In the genomic region with DNA sequence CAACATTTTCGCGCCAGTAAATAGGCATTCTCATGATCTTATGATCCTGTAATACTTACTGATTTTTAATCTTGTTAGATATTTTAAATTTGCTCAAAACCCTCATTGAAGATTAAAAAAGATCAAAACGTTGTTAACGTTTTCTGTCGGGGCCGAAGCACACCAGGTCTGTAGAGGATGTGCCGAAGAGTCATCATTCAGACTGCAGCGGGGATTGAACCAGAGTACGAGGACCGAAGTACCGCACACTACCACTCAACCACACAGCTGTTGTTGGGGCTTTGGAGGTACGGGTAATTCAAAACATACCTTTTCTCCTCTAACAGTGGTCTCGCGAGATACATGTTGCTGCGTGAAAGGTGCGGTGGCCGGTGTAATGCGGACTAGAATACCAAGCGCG, we compare ENCODE assay signal across 5 worm cellular contexts.
TF ChIP-seq lines count a peak whose summit lies in the region.

No protein-coding gene starts in this region.

TF ChIP-seq in whole organism, L1 larva, 84 proteins besides CTCF, POLR2A, EP300 and RAD21 (continued from another document and continues in another):
- no peak for TF ChIP-seq dsc-1 (tag; optimal IDR thresholded peaks at IDR 0.05; lab: Kevin White, UChicago)
- no peak for TF ChIP-seq tbx-2 (tag; optimal IDR thresholded peaks at IDR 0.05; lab: Kevin White, UChicago)
- TF ChIP-seq nhr-12 (tag; optimal IDR thresholded peaks at IDR 0.05; lab: Kevin White, UChicago), result no peak
- no peak for TF ChIP-seq aly-2 (tag; optimal IDR thresholded peaks at IDR 0.05; lab: Kevin White, UChicago)
- TF ChIP-seq skn-1 (tag; optimal IDR thresholded peaks at IDR 0.05; lab: Kevin White, UChicago), result peak; percentile 23
- no peak for TF ChIP-seq irx-1 (tag; optimal IDR thresholded peaks at IDR 0.05; lab: Kevin White, UChicago)
- peak; percentile 30; the same call in 1 of the 2 replicates for TF ChIP-seq nhr-19 (GFP tag; conservative IDR thresholded peaks at IDR 0.05; lab: Robert Waterston, UW)
- no peak for TF ChIP-seq zag-1 (tag; optimal IDR thresholded peaks at IDR 0.05; lab: Kevin White, UChicago)
- TF ChIP-seq lin-35 (GFP tag; optimal IDR thresholded peaks at IDR 0.05; lab: Kevin White, UChicago), result no peak
- TF ChIP-seq nhr-76 (tag; optimal IDR thresholded peaks at IDR 0.05; lab: Kevin White, UChicago), result no peak
- TF ChIP-seq fkh-4 (tag; optimal IDR thresholded peaks at IDR 0.05; lab: Kevin White, UChicago; ENCODE audit: borderline replicate concordance), result no peak
- TF ChIP-seq sup-37 (GFP tag; optimal IDR thresholded peaks at IDR 0.05; lab: Kevin White, UChicago), result no peak
- no peak for TF ChIP-seq nhr-77 (tag; optimal IDR thresholded peaks at IDR 0.05; lab: Kevin White, UChicago)
- no peak for TF ChIP-seq lin-39 (tag; optimal IDR thresholded peaks at IDR 0.05; lab: Kevin White, UChicago)
- no peak for TF ChIP-seq swsn-7 (tag; optimal IDR thresholded peaks at IDR 0.05; lab: Kevin White, UChicago)
- TF ChIP-seq mep-1 (tag; optimal IDR thresholded peaks at IDR 0.05; lab: Kevin White, UChicago), result no peak
- TF ChIP-seq sptf-1 (tag; optimal IDR thresholded peaks at IDR 0.05; lab: Kevin White, UChicago), result no peak
- no peak for TF ChIP-seq ceh-8 (GFP tag; optimal IDR thresholded peaks at IDR 0.05; lab: Kevin White, UChicago)
- no peak for TF ChIP-seq lir-3 (tag; optimal IDR thresholded peaks at IDR 0.05; lab: Kevin White, UChicago; ENCODE audit: poor library complexity)
- TF ChIP-seq alr-1 (tag; optimal IDR thresholded peaks at IDR 0.05; lab: Kevin White, UChicago; ENCODE audit: borderline replicate concordance), result no peak
- peak; percentile 2 for TF ChIP-seq C16A3.4 (tag; optimal IDR thresholded peaks at IDR 0.05; lab: Kevin White, UChicago)
- no peak for TF ChIP-seq C34B4.2 (tag; optimal IDR thresholded peaks at IDR 0.05; lab: Kevin White, UChicago)
- no peak for TF ChIP-seq nhr-11 (tag; optimal IDR thresholded peaks at IDR 0.05; lab: Kevin White, UChicago)
- TF ChIP-seq tlp-1 (tag; optimal IDR thresholded peaks at IDR 0.05; lab: Kevin White, UChicago), result no peak
- TF ChIP-seq unc-130 (tag; optimal IDR thresholded peaks at IDR 0.05; lab: Kevin White, UChicago), result peak; percentile 14
- no peak for TF ChIP-seq vab-15 (tag; optimal IDR thresholded peaks at IDR 0.05; lab: Kevin White, UChicago)

TF ChIP-seq in whole organism, L4 larva, 104 proteins besides CTCF, POLR2A, EP300 and RAD21 (continued from another document):
- TF ChIP-seq Y5F2A.4 (GFP tag; optimal IDR thresholded peaks at IDR 0.05; lab: Kevin White, UChicago) (no peak), aha-1 (tag; lab: Kevin White, UChicago) (peak; percentile 81), attf-4 (tag; optimal IDR thresholded peaks at IDR 0.05; lab: Kevin White, UChicago) (no peak)

TF ChIP-seq in whole organism, early embryonic, 17 proteins besides CTCF, POLR2A, EP300 and RAD21 (continued from another document):
- peak; percentile 64 for TF ChIP-seq tbx-11 (GFP tag; IDR thresholded peaks at IDR 0.05; lab: Robert Waterston, UW)
- TF ChIP-seq ceh-13 (GFP tag; optimal IDR thresholded peaks at IDR 0.05; lab: Kevin White, UChicago), result peak; percentile 49
- TF ChIP-seq ets-7 (tag; optimal IDR thresholded peaks at IDR 0.05; lab: Kevin White, UChicago), result no peak
- TF ChIP-seq hmg-4 (GFP tag; optimal IDR thresholded peaks at IDR 0.05; lab: Kevin White, UChicago), result peak; percentile 76
- TF ChIP-seq ceh-36 (tag; optimal IDR thresholded peaks at IDR 0.05; lab: Kevin White, UChicago), result peak; percentile 85

TF ChIP-seq in whole organism, late embryonic, 69 proteins besides CTCF, POLR2A, EP300 and RAD21 (continued from another document and continues in another):
- TF ChIP-seq ets-4 (tag; optimal IDR thresholded peaks at IDR 0.05; lab: Kevin White, UChicago) (no peak), dmd-4 (tag; optimal IDR thresholded peaks at IDR 0.05; lab: Kevin White, UChicago; ENCODE audit: borderline replicate concordance) (no peak), ref-2 (tag; optimal IDR thresholded peaks at IDR 0.05; lab: Kevin White, UChicago) (peak; percentile 30), ceh-6 (GFP tag; optimal IDR thresholded peaks at IDR 0.05; lab: Kevin White, UChicago) (peak; percentile 74), fax-1 (tag; optimal IDR thresholded peaks at IDR 0.05; lab: Kevin White, UChicago) (peak; percentile 50), hlh-6 (tag; optimal IDR thresholded peaks at IDR 0.05; lab: Kevin White, UChicago) (peak; percentile 53), npax-4 (tag; optimal IDR thresholded peaks at IDR 0.05; lab: Kevin White, UChicago) (no peak), sox-2 (GFP tag; IDR thresholded peaks at IDR 0.05; lab: Robert Waterston, UW) (no peak), ceh-48 (tag; optimal IDR thresholded peaks at IDR 0.05; lab: Kevin White, UChicago) (no peak), lim-6 (tag; optimal IDR thresholded peaks at IDR 0.05; lab: Kevin White, UChicago) (no peak), ama-1 (optimal IDR thresholded peaks at IDR 0.05; lab: Kevin White, UChicago) (no peak), hlh-15 (tag; optimal IDR thresholded peaks at IDR 0.05; lab: Kevin White, UChicago) (no peak), gmeb-2 (tag; optimal IDR thresholded peaks at IDR 0.05; lab: Kevin White, UChicago) (peak; percentile 38), ceh-30 (tag; optimal IDR thresholded peaks at IDR 0.05; lab: Kevin White, UChicago) (no peak), unc-55 (GFP tag; optimal IDR thresholded peaks at IDR 0.05; lab: Kevin White, UChicago) (no peak), unc-3 (GFP tag; conservative IDR thresholded peaks at IDR 0.05; lab: Robert Waterston, UW) (no peak), unc-3 (tag; optimal IDR thresholded peaks at IDR 0.05; lab: Kevin White, UChicago) (no peak), hlh-30 (tag; optimal IDR thresholded peaks at IDR 0.05; lab: Kevin White, UChicago; ENCODE audit: insufficient read depth) (no peak), mec-3 (tag; optimal IDR thresholded peaks at IDR 0.05; lab: Kevin White, UChicago; ENCODE audit: borderline replicate concordance) (no peak), Y22D7AL.16 (tag; optimal IDR thresholded peaks at IDR 0.05; lab: Kevin White, UChicago) (no peak), sox-4 (tag; optimal IDR thresholded peaks at IDR 0.05; lab: Kevin White, UChicago) (peak; percentile 0), pat-9 (tag; optimal IDR thresholded peaks at IDR 0.05; lab: Kevin White, UChicago) (peak; percentile 53), tbx-2 (tag; optimal IDR thresholded peaks at IDR 0.05; lab: Kevin White, UChicago) (peak; percentile 11), pha-2 (tag; optimal IDR thresholded peaks at IDR 0.05; lab: Kevin White, UChicago) (no peak), hlh-13 (GFP tag; optimal IDR thresholded peaks at IDR 0.05; lab: Kevin White, UChicago) (no peak), ceh-18 (tag; optimal IDR thresholded peaks at IDR 0.05; lab: Kevin White, UChicago) (no peak), madf-2 (tag; optimal IDR thresholded peaks at IDR 0.05; lab: Kevin White, UChicago) (peak; percentile 43), elt-4 (tag; optimal IDR thresholded peaks at IDR 0.05; lab: Kevin White, UChicago) (no peak), fkh-6 (tag; optimal IDR thresholded peaks at IDR 0.05; lab: Kevin White, UChicago) (no peak), lin-11 (tag; optimal IDR thresholded peaks at IDR 0.05; lab: Kevin White, UChicago) (no peak), odd-2 (tag; optimal IDR thresholded peaks at IDR 0.05; lab: Kevin White, UChicago) (no peak), nhr-11 (tag; optimal IDR thresholded peaks at IDR 0.05; lab: Kevin White, UChicago) (no peak), C38D4.7 (GFP tag; optimal IDR thresholded peaks at IDR 0.05; lab: Kevin White, UChicago) (peak; percentile 32), dve-1 (tag; optimal IDR thresholded peaks at IDR 0.05; lab: Kevin White, UChicago) (no peak), pros-1 (tag; optimal IDR thresholded peaks at IDR 0.05; lab: Kevin White, UChicago) (no peak), C08G9.2 (tag; optimal IDR thresholded peaks at IDR 0.05; lab: Kevin White, UChicago) (no peak), K09A11.1 (tag; optimal IDR thresholded peaks at IDR 0.05; lab: Kevin White, UChicago; ENCODE audit: insufficient read depth) (peak; percentile 29), ztf-16 (tag; optimal IDR thresholded peaks at IDR 0.05; lab: Kevin White, UChicago) (no peak), unc-86 (tag; optimal IDR thresholded peaks at IDR 0.05; lab: Kevin White, UChicago) (no peak), ttx-3 (tag; optimal IDR thresholded peaks at IDR 0.05; lab: Kevin White, UChicago) (peak; percentile 53), unc-42 (tag; optimal IDR thresholded peaks at IDR 0.05; lab: Kevin White, UChicago) (no peak), ceh-19 (GFP tag; optimal IDR thresholded peaks at IDR 0.05; lab: Kevin White, UChicago) (no peak), zip-5 (tag; optimal IDR thresholded peaks at IDR 0.05; lab: Kevin White, UChicago) (no peak), F13H6.1 (tag; optimal IDR thresholded peaks at IDR 0.05; lab: Kevin White, UChicago) (no peak), pag-3 (tag; optimal IDR thresholded peaks at IDR 0.05; lab: Kevin White, UChicago; ENCODE audit: borderline replicate concordance) (no peak), ceh-45 (GFP tag; IDR thresholded peaks at IDR 0.05; lab: Robert Waterston, UW) (no peak), syd-9 (tag; optimal IDR thresholded peaks at IDR 0.05; lab: Kevin White, UChicago) (peak; percentile 17), rnt-1 (tag; optimal IDR thresholded peaks at IDR 0.05; lab: Kevin White, UChicago) (peak; percentile 38), ceh-2 (tag; optimal IDR thresholded peaks at IDR 0.05; lab: Kevin White, UChicago) (no peak), ceh-22 (tag; optimal IDR thresholded peaks at IDR 0.05; lab: Kevin White, UChicago) (no peak)

TF ChIP-seq in whole organism, mixed stage, embryonic, 35 proteins besides CTCF, POLR2A, EP300 and RAD21 (continued from another document):
- TF ChIP-seq drap-1 (GFP tag; optimal IDR thresholded peaks at IDR 0.05; lab: Kevin White, UChicago) (peak; percentile 78), ces-1 (GFP tag; optimal IDR thresholded peaks at IDR 0.05; lab: Kevin White, UChicago) (no peak), lin-32 (GFP tag; optimal IDR thresholded peaks at IDR 0.05; lab: Kevin White, UChicago) (peak; percentile 69), elt-1 (tag; optimal IDR thresholded peaks at IDR 0.05; lab: Kevin White, UChicago; ENCODE audit: borderline replicate concordance, insufficient read depth) (no peak)
